Fruit fly (Drosophila melanogaster) whole organism: ENCODE measurements around the gene G6P.

Source experiments
- CG8478 ChIP-seq: fragments of >200 bp; optimal IDR thresholded peaks from 2 replicates; lab custom pipeline; 2018; ENCODE audit warnings: inconsistent platforms
- Dll ChIP-seq: fragments of >200 bp; optimal IDR thresholded peaks from 2 replicates; lab custom pipeline; 2017
- EcR ChIP-seq, 2 experiments: fragments of >200 bp; optimal IDR thresholded peaks; 2 replicates each; lab custom pipeline; 2017; ENCODE audit warnings: missing biosample characterization in 2 of 2, missing genetic modification characterization in 2 of 2, missing genetic modification reagents in 2 of 2
- pan ChIP-seq: fragments of >200 bp; optimal IDR thresholded peaks from 2 replicates; lab custom pipeline; 2017
- psq ChIP-seq: fragments of >200 bp; optimal IDR thresholded peaks from 2 replicates; lab custom pipeline; 2017
- usp ChIP-seq: fragments of >200 bp; optimal IDR thresholded peaks from 2 replicates; lab custom pipeline; 2017; ENCODE audit warnings: missing biosample characterization, missing genetic modification characterization, mixed read lengths

Gene G6P

dm6 chr2L:2851589-2851988 is 36.0 kb upstream of the G6P start:
- no peak for TF ChIP-seq usp (GFP tag; lab: Kevin White, UChicago)
- no peak for TF ChIP-seq pan
- no peak for TF ChIP-seq psq (lab: Kevin White, UChicago)
- no peak for TF ChIP-seq Dll (lab: Kevin White, UChicago)
- TF ChIP-seq EcR (GFP tag; optimal IDR thresholded peaks at IDR 0.05; lab: Kevin White, UChicago): no peak
- TF ChIP-seq CG8478 (lab: Kevin White, UChicago): no peak

DNA sequence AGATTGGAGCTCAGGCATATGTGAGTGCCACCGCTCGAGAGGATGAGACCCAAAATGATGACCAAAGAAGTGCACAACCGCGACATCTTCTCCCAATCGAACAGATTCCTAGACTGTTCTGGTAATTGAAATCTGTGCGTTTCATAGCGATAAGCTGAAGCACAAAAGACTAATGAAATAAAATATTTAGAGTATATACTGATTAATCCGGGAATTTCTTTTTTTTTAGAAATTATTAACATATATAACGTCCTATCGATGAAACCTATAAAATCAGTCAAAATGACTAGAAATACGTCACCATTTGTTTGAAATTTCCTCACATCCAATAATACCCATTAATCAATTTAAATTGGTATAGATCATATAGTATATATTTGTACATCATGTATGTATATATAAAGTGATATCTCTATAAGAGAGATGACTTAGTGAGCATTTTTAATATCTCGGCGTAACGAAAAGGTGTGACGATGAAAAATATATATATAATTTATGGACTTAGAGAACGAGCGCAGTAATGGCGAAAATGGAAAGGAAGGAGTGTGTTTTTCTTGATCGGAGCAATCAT is 31.6 kb upstream of the G6P start, which contains the start of the genes CG3117 and CG2983:
Gene CG3117, minus strand, starts transcription at position 101 of the 571 bp plus-strand sequence.
Gene CG2983, plus strand, starts transcription at position 521 of the 571 bp plus-strand sequence.
- TF ChIP-seq Dll (lab: Kevin White, UChicago) (no peak), EcR (GFP tag; optimal IDR thresholded peaks at IDR 0.05; lab: Kevin White, UChicago) (no peak), psq (lab: Kevin White, UChicago) (no peak), usp (GFP tag; lab: Kevin White, UChicago) (no peak), pan (no peak), CG8478 (lab: Kevin White, UChicago) (no peak)

dm6 chr2L:2845634-2846033 is 30.1 kb upstream of the G6P start, which contains the start of gene CG18557:
CG18557 (minus strand) TSS chr2L:2845734.
- TF ChIP-seq psq (lab: Kevin White, UChicago): no peak
- no peak for TF ChIP-seq usp (GFP tag; lab: Kevin White, UChicago)
- TF ChIP-seq Dll (lab: Kevin White, UChicago): no peak
- no peak for TF ChIP-seq CG8478 (lab: Kevin White, UChicago)
- no peak for TF ChIP-seq pan
- no peak for TF ChIP-seq EcR (GFP tag; optimal IDR thresholded peaks at IDR 0.05; lab: Kevin White, UChicago)

DNA sequence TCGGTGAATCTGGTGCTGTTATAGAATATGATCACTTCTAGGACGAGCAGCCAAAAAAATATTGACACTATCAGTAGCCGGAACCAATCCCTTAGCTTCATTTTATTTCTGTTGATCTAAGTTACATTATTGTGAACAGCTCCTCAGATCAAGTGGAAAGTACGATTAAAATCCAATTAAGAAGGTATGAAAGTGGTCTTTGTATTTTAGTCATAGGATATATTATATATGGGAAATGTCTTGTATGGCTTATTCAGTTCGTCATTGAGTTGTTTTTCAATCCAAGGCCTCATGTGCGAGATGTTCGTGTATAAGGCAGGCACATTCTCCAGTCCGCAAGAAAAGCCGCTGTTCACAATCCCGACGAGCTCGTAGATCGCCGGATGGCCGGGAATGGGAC is 28.9 kb upstream of the G6P start, which contains the start of gene CG18558:
Gene CG18558, minus strand, starts transcription at position 101 of the 400 bp plus-strand sequence.
- TF ChIP-seq usp (GFP tag; lab: Kevin White, UChicago): no peak
- TF ChIP-seq EcR (GFP tag; optimal IDR thresholded peaks at IDR 0.05; lab: Kevin White, UChicago): no peak
- TF ChIP-seq pan: no peak
- TF ChIP-seq psq (lab: Kevin White, UChicago): no peak
- TF ChIP-seq CG8478 (lab: Kevin White, UChicago): no peak
- TF ChIP-seq Dll (lab: Kevin White, UChicago): no peak

DNA sequence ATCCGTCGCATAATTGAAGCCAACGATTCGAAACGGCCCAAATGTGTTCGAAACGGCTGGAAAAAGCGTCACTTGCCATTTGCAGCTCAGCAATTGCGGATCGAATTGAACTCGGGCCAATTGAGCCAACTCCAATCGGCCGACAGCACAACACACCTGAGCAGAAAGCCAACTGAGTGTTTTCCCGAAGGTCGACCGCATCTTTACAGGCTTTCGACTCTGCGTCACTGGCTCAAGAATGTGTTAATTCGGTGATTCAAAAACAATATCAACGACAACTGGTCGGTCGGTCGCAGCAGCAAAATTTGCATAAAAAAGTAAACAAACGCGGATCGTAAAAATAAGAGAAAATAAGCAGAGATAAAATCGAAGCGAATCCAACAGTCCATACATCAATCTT is 24.8 kb upstream of the G6P start:
- TF ChIP-seq psq (lab: Kevin White, UChicago) (no peak), CG8478 (lab: Kevin White, UChicago) (no peak), EcR (GFP tag; optimal IDR thresholded peaks at IDR 0.05; lab: Kevin White, UChicago) (no peak), pan (no peak), usp (GFP tag; lab: Kevin White, UChicago) (no peak), Dll (lab: Kevin White, UChicago) (no peak)

- TF ChIP-seq Dll (lab: Kevin White, UChicago) (no peak), psq (lab: Kevin White, UChicago) (no peak), pan (no peak)
These were observed 24.3 kb upstream of the G6P start, which contains the start of gene CG2975 for dm6 chr2L:2839850-2840249. CG2975 (plus strand) TSS chr2L:2840124.

DNA sequence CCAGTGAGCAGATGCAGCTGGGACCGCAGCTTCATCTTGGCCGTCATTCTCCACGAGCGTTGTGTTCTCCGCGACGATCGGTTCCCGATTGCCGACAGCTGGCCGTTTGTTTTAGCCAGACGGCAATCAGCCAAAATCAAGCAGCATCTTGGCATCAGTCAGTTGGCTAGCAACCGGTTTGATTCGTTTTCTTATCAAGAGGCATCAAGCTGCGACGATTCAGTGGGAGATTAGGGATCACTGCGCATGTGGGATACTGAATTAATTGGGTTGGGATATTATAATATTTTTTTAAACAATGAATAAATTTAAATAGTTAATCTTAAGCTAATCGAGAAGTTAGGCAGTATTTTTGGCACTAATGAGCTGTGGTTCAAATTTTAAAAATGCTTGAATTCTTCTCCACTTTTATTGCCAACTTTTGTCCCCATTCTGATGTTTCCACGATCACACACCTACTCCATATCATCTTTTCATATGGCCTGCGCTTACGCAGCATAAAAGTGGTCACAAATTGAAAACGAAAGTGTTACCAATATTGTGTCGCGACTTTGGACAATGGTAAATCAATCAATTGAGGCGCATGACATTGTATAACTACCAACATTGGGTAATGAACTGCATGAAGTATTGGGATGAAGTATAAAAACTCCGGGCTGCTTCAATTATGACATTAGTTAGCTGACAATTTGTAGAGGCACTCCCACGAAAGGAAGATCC is 22.3 kb upstream of the G6P start, which contains the start of the genes CG3119 and Cpr23B:
Gene CG3119, minus strand, starts transcription at position 92 of the 720 bp plus-strand sequence.
Gene Cpr23B, plus strand, starts transcription at position 670 of the 720 bp plus-strand sequence.
- TF ChIP-seq usp (GFP tag; lab: Kevin White, UChicago) (no peak), Dll (lab: Kevin White, UChicago) (no peak), EcR (GFP tag; optimal IDR thresholded peaks at IDR 0.05; lab: Kevin White, UChicago) (no peak), pan (no peak), psq (lab: Kevin White, UChicago) (no peak), CG8478 (lab: Kevin White, UChicago) (no peak)

DNA sequence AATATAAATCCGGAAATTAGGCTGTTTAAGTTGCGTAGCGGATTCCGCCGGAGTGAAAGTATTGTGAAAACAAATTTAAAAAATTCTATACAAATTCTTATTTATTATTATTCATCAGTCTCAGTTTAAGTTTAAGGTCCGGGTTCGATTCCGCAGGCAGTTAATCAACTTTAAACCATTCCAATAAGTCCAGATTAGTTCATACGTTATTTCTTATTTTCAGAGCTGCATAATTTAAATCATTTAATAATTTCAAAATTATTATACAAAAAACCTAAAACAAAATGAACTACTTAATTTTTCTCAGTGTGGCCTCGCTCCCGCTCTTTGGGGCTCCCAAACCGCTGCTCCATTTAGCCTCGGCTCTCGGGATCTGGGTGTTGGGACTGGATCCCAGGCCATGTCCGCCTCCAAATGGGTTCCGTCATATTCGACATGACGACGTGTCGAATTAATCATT is 14.8 kb upstream of the G6P start:
- no peak for TF ChIP-seq psq (lab: Kevin White, UChicago)
- TF ChIP-seq usp (GFP tag; lab: Kevin White, UChicago): no peak
- peak; percentile 36 for TF ChIP-seq Dll (lab: Kevin White, UChicago)
- no peak for TF ChIP-seq EcR (GFP tag; optimal IDR thresholded peaks at IDR 0.05; lab: Kevin White, UChicago)
- TF ChIP-seq CG8478 (lab: Kevin White, UChicago): no peak

- TF ChIP-seq Dll (lab: Kevin White, UChicago) (no peak), CG8478 (lab: Kevin White, UChicago) (no peak), pan (no peak), EcR (GFP tag; optimal IDR thresholded peaks at IDR 0.05; lab: Kevin White, UChicago) (no peak), usp (GFP tag; lab: Kevin White, UChicago) (no peak), psq (lab: Kevin White, UChicago) (no peak)
These were observed 14.2 kb upstream of the G6P start, which contains the start of gene Duox for dm6 chr2L:2829637-2830340. Duox (minus strand) TSS chr2L:2830248.

DNA sequence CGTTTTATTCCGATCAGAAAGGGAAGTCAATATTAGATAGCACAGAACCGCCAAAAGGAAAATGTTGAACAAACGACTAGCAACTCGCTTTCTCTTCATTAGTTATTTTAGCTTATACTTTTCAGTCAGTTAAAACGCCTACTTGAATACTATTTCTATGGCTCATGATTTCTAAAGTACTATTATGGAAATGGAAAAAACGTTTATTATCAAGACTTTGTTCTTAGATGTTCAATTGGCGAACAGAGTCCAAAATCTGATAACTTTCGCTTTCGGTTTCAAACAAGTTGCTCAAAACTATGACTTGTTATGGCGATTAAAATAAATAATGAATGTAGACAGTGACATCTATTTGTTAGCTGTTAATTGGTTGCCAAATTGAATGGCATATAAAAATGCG is 9.8 kb upstream of the G6P start, which contains the start of gene CG3123:
Gene CG3123, minus strand, starts transcription at position 101 of the 400 bp plus-strand sequence.
- no peak for TF ChIP-seq EcR (GFP tag; optimal IDR thresholded peaks at IDR 0.05; lab: Kevin White, UChicago)
- no peak for TF ChIP-seq usp (GFP tag; lab: Kevin White, UChicago)
- no peak for TF ChIP-seq Dll (lab: Kevin White, UChicago)
- TF ChIP-seq psq (lab: Kevin White, UChicago): no peak
- TF ChIP-seq CG8478 (lab: Kevin White, UChicago): no peak
- no peak for TF ChIP-seq pan

DNA sequence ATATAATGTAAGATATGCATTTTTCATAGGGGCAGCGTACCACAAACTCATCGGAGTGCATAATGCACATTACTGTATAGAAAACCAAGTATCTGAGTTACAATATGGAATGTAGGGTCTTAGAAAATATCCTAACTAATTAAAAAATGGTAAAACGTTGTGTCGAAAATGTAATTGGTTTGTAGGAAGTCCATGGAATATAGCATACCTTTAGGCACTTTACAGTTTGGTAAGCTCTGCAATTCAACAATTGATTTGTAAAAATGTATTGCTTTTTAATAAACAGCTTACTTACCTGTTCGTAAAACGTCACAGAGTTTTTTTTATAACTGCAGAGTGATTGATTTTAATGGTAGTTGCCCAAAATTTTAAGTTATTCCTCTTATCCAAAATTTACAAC is 3.4 kb downstream of the G6P start, which contains the start of gene CG2964:
Gene CG2964, plus strand, starts transcription at position 301 of the 400 bp plus-strand sequence.
- no peak for TF ChIP-seq psq (lab: Kevin White, UChicago)
